Worm (Caenorhabditis elegans): ENCODE measurements around the gene Y22D7AL.10.

- TF ChIP-seq dao-5 (tag; optimal IDR thresholded peaks at IDR 0.05) (no peak), him-1 (tag; optimal IDR thresholded peaks at IDR 0.05) (no peak), W03F9.2 (tag; optimal IDR thresholded peaks at IDR 0.05) (no peak)
Measured at ce11 chrIII:1570006-1570405, 48.7 kb downstream of the Y22D7AL.10 start, which contains the start of gene rep-1.
